Worm (Caenorhabditis elegans) whole organism, young adult: Measurements from ENCODE around the gene frg-1.

Source experiments
- B0019.2 ChIP-seq: fragments of 200-800 bp; sonication (Bioruptor generic); conservative IDR thresholded peaks from 2 replicates; pipeline ENCODE4 v1.3.6; 2022; ENCODE audit warnings: missing genetic modification reagents, missing genetic modification characterization, missing compliant biosample characterization
- B0336.3 ChIP-seq: fragments of 200-800 bp; sonication (Bioruptor generic); IDR thresholded peaks from 2 replicates; pipeline ENCODE4 v1.3.6; 2022; ENCODE audit warnings: missing genetic modification characterization, missing compliant biosample characterization
- F10E7.11 ChIP-seq: sonication (generic microtip); optimal IDR thresholded peaks from 2 replicates; lab custom pipeline; 2017; ENCODE audit warnings: mild to moderate bottlenecking, missing genetic modification characterization, moderate library complexity, missing compliant biosample characterization
- F22D6.2 ChIP-seq: sonication (generic microtip); optimal IDR thresholded peaks from 2 replicates; lab custom pipeline; 2016; ENCODE audit warnings: mild to moderate bottlenecking, missing genetic modification characterization, missing compliant biosample characterization
- F23B12.7 ChIP-seq: sonication (generic microtip); optimal IDR thresholded peaks from 2 replicates; lab custom pipeline; 2017; ENCODE audit warnings: missing genetic modification characterization, mild to moderate bottlenecking, missing compliant biosample characterization, antibody characterized with exemption, moderate library complexity; ENCODE audit not compliant: insufficient read depth
- F37B4.10 ChIP-seq: fragments of 200-800 bp; sonication (Bioruptor generic); IDR thresholded peaks from 2 replicates; pipeline ENCODE4 v1.3.6; 2022; ENCODE audit warnings: missing genetic modification characterization, missing compliant biosample characterization
- F49E8.2 ChIP-seq: sonication (generic microtip); optimal IDR thresholded peaks from 3 replicates; lab custom pipeline; 2017; ENCODE audit warnings: missing genetic modification characterization, mild to moderate bottlenecking, missing compliant biosample characterization, antibody characterized with exemption, moderate library complexity; ENCODE audit not compliant: insufficient read depth
- F52B5.7 ChIP-seq: sonication (generic microtip); optimal IDR thresholded peaks from 2 replicates; lab custom pipeline; 2016; ENCODE audit warnings: mild to moderate bottlenecking, missing genetic modification characterization, missing compliant biosample characterization
- T26A5.8 ChIP-seq: sonication (generic microtip); optimal IDR thresholded peaks from 2 replicates; lab custom pipeline; 2016; ENCODE audit warnings: missing genetic modification characterization, missing compliant biosample characterization
- Y56A3A.18 ChIP-seq: fragments of 200-800 bp; sonication (Bioruptor generic); IDR thresholded peaks from 2 replicates; pipeline ENCODE4 v1.3.6; 2022; ENCODE audit warnings: missing genetic modification reagents, missing genetic modification characterization, missing compliant biosample characterization
- Y67H2A.10 ChIP-seq: fragments of 200-800 bp; sonication (Bioruptor generic); conservative IDR thresholded peaks from 2 replicates; pipeline ENCODE4 v1.3.6; 2022; ENCODE audit warnings: missing genetic modification reagents, missing genetic modification characterization, missing compliant biosample characterization
- Y95B8A.8 ChIP-seq: fragments of 200-800 bp; sonication (Bioruptor generic); IDR thresholded peaks from 2 replicates; pipeline ENCODE4 v1.3.6; 2022; ENCODE audit warnings: missing genetic modification reagents, missing genetic modification characterization, missing compliant biosample characterization
- atf-7 ChIP-seq: sonication (generic microtip); optimal IDR thresholded peaks from 2 replicates; lab custom pipeline; 2017; ENCODE audit warnings: mild to moderate bottlenecking, missing genetic modification characterization, missing compliant biosample characterization
- attf-3 ChIP-seq: fragments of 200-800 bp; sonication (Bioruptor generic); conservative IDR thresholded peaks from 2 replicates; pipeline ENCODE4 v1.3.6; 2022; ENCODE audit warnings: missing genetic modification reagents, missing genetic modification characterization, missing compliant biosample characterization
- attf-6 ChIP-seq: fragments of 200-800 bp; sonication (Bioruptor generic); IDR thresholded peaks from 2 replicates; pipeline ENCODE4 v1.3.6; 2022; ENCODE audit warnings: missing genetic modification reagents, missing genetic modification characterization, missing compliant biosample characterization
- bed-2 ChIP-seq: fragments of 200-800 bp; sonication (Bioruptor generic); IDR thresholded peaks from 2 replicates; pipeline ENCODE4 v1.3.6; 2022; ENCODE audit warnings: missing genetic modification reagents, missing genetic modification characterization, missing compliant biosample characterization
- cebp-1 ChIP-seq, 2 experiments: fragments of 200-800 bp in 1 of 2; sonication (Bioruptor generic) in 1 of 2; sonication (generic microtip) in 1 of 2; IDR thresholded peaks in 1 of 2; optimal IDR thresholded peaks in 1 of 2; 2 replicates each; pipeline versions ENCODE4 v1.3.6 to Lab custom; 2017 to 2022; ENCODE audit warnings: missing compliant biosample characterization in 2 of 2, missing genetic modification characterization in 2 of 2, mild to moderate bottlenecking in 1 of 2, missing genetic modification reagents in 1 of 2, moderate library complexity in 1 of 2
- ceh-40 ChIP-seq: fragments of 200-800 bp; sonication (Bioruptor generic); IDR thresholded peaks from 2 replicates; pipeline ENCODE4 v1.3.6; 2022; ENCODE audit warnings: missing genetic modification characterization, missing compliant biosample characterization
- dox-1 ChIP-seq: fragments of 200-800 bp; sonication (Bioruptor generic); IDR thresholded peaks from 2 replicates; pipeline ENCODE4 v1.3.6; 2022; ENCODE audit warnings: missing genetic modification reagents, missing genetic modification characterization, missing compliant biosample characterization
- efl-1 ChIP-seq: fragments of 150-350 bp; optimal IDR thresholded peaks from 2 replicates; lab custom pipeline; 2014; ENCODE audit warnings: missing biosample characterization, missing genetic modification reagents, missing genetic modification characterization
- egl-18 ChIP-seq: fragments of 200-800 bp; sonication (Bioruptor generic); IDR thresholded peaks from 2 replicates; pipeline ENCODE4 v1.3.6; 2022; ENCODE audit warnings: missing genetic modification reagents, missing genetic modification characterization, missing compliant biosample characterization
- egrh-3 ChIP-seq: fragments of 200-800 bp; sonication (Bioruptor generic); IDR thresholded peaks from 2 replicates; pipeline ENCODE4 v1.3.6; 2022; ENCODE audit warnings: missing genetic modification reagents, missing genetic modification characterization, missing compliant biosample characterization
- ekl-4 ChIP-seq: fragments of 200-800 bp; sonication (Bioruptor generic); IDR thresholded peaks from 2 replicates; pipeline ENCODE4 v1.3.6; 2022; ENCODE audit warnings: missing genetic modification reagents, missing genetic modification characterization, missing compliant biosample characterization
- fkh-3 ChIP-seq: sonication (generic microtip); optimal IDR thresholded peaks from 2 replicates; lab custom pipeline; 2016; ENCODE audit warnings: mild to moderate bottlenecking, missing genetic modification characterization, missing compliant biosample characterization
- gei-17 ChIP-seq: fragments of 200-800 bp; sonication (Bioruptor generic); optimal IDR thresholded peaks from 2 replicates; lab custom pipeline; 2018; ENCODE audit warnings: mild to moderate bottlenecking, missing genetic modification characterization, missing compliant biosample characterization
- him-1 ChIP-seq: sonication (generic microtip); optimal IDR thresholded peaks from 2 replicates; lab custom pipeline; 2016; ENCODE audit warnings: missing genotype, missing genetic modification reagents, missing genetic modification characterization, missing compliant biosample characterization
- hlh-12 ChIP-seq: sonication (generic microtip); optimal IDR thresholded peaks from 2 replicates; lab custom pipeline; 2016; ENCODE audit warnings: missing genetic modification characterization, missing compliant biosample characterization
- hlh-26 ChIP-seq: fragments of 200-800 bp; sonication (Bioruptor generic); conservative IDR thresholded peaks from 2 replicates; pipeline ENCODE4 v1.3.6; 2022; ENCODE audit warnings: missing genetic modification reagents, missing genetic modification characterization, missing compliant biosample characterization
- hsf-1 ChIP-seq: fragments of 200-800 bp; sonication (Bioruptor generic); IDR thresholded peaks from 2 replicates; pipeline ENCODE4 v1.3.6; 2022; ENCODE audit warnings: missing genetic modification reagents, missing genetic modification characterization, missing compliant biosample characterization
- lag-1 ChIP-seq: fragments of 200-800 bp; sonication (Bioruptor generic); IDR thresholded peaks from 2 replicates; pipeline ENCODE4 v1.3.6; 2022; ENCODE audit warnings: missing genetic modification reagents, missing genetic modification characterization, missing compliant biosample characterization
- lin-35 ChIP-seq, 3 experiments: fragments of 150-350 bp in 2 of 3; sonication (generic microtip) in 1 of 3; optimal IDR thresholded peaks; 2 replicates each; lab custom pipeline; 2014 to 2018; ENCODE audit warnings: missing biosample characterization in 3 of 3, missing genetic modification characterization in 3 of 3, missing genetic modification reagents in 3 of 3
- madf-6 ChIP-seq: fragments of 200-800 bp; sonication (Bioruptor generic); IDR thresholded peaks from 2 replicates; pipeline ENCODE4 v1.3.6; 2022; ENCODE audit warnings: missing genetic modification reagents, missing genetic modification characterization, missing compliant biosample characterization
- mes-4 ChIP-seq: sonication (generic microtip); optimal IDR thresholded peaks from 2 replicates; lab custom pipeline; 2016; ENCODE audit warnings: missing genotype, missing genetic modification characterization, missing compliant biosample characterization
- nfya-1 ChIP-seq: sonication (generic microtip); optimal IDR thresholded peaks from 2 replicates; lab custom pipeline; 2017; ENCODE audit warnings: antibody characterized with exemption, missing compliant biosample characterization, missing genetic modification characterization, borderline replicate concordance; ENCODE audit not compliant: insufficient read depth
- repo-1 ChIP-seq: sonication (generic microtip); optimal IDR thresholded peaks from 2 replicates; lab custom pipeline; 2017; ENCODE audit warnings: mild to moderate bottlenecking, missing genetic modification characterization, missing compliant biosample characterization
- tbp1 ChIP-seq: fragments of 200-800 bp; sonication (Bioruptor generic); optimal IDR thresholded peaks from 2 replicates; lab custom pipeline; 2018; ENCODE audit warnings: mild to moderate bottlenecking, missing genetic modification characterization, missing compliant biosample characterization
- tlf-1 ChIP-seq: fragments of 200-800 bp; sonication (Bioruptor generic); optimal IDR thresholded peaks from 2 replicates; lab custom pipeline; 2018; ENCODE audit warnings: mild to moderate bottlenecking, missing genetic modification characterization, missing compliant biosample characterization
- unc-62 ChIP-seq: fragments of 150-350 bp; optimal IDR thresholded peaks from 2 replicates; lab custom pipeline; 2014; ENCODE audit warnings: missing biosample characterization, missing genetic modification reagents, missing genetic modification characterization
- zfh-2 ChIP-seq: fragments of 200-800 bp; sonication (Bioruptor generic); conservative IDR thresholded peaks from 2 replicates; pipeline ENCODE4 v1.3.6; 2022; ENCODE audit warnings: missing genetic modification reagents, missing genetic modification characterization, missing compliant biosample characterization

frg-1 gene

ce11 chrIII:13015754-13016317 lies 36.9 kb downstream of the frg-1 start (continued):
- TF ChIP-seq F52B5.7 (tag; lab: Kevin White, UChicago) = no peak
- peak; percentile 1 for TF ChIP-seq atf-7 (tag; lab: Kevin White, UChicago)
- no peak for TF ChIP-seq egl-18 (GFP tag; lab: Robert Waterston, UW)
- TF ChIP-seq Y67H2A.10 (GFP tag; lab: Robert Waterston, UW) = 0 out of 2 replicates have a peak, but pooled peaks have one; percentile 26
- TF ChIP-seq F22D6.2 (tag; lab: Kevin White, UChicago) = no peak
- TF ChIP-seq mes-4 = no peak
- TF ChIP-seq F23B12.7 = peak; percentile 71
- TF ChIP-seq cebp-1 (GFP tag; IDR thresholded peaks at IDR 0.05; lab: Robert Waterston, UW) = no peak
- TF ChIP-seq cebp-1 (tag; optimal IDR thresholded peaks at IDR 0.05; lab: Kevin White, UChicago) = peak; percentile 66
- TF ChIP-seq egrh-3 (GFP tag; lab: Robert Waterston, UW) = peak; percentile 44; the same call in 1 of the 2 replicates
- TF ChIP-seq T26A5.8 (tag; lab: Kevin White, UChicago) = no peak
- peak; percentile 33; the same call in 1 of the 2 replicates for TF ChIP-seq attf-3 (GFP tag; lab: Robert Waterston, UW)
- TF ChIP-seq madf-6 = peak; percentile 31; the same call in 1 of the 2 replicates
- TF ChIP-seq ekl-4 (GFP tag; lab: Robert Waterston, UW) = 0 out of 2 replicates have a peak, but pooled peaks have one; percentile 24
- no peak for TF ChIP-seq F37B4.10 (GFP tag; lab: Robert Waterston, UW)
- TF ChIP-seq B0019.2 = no peak
- no peak for TF ChIP-seq hlh-26 (GFP tag; lab: Robert Waterston, UW)
- TF ChIP-seq him-1 = peak; percentile 69

ce11 chrIII:13018619-13019018 lies 39.7 kb downstream of the frg-1 start, which contains the start of gene col-98:
TSS of gene col-98 (plus strand) at chrIII:13019008.
- TF ChIP-seq nfya-1 (tag; lab: Kevin White, UChicago) (no peak), tbp1 (GFP tag; lab: Kevin White, UChicago) (no peak), F49E8.2 (no peak)

ce11 chrIII:13019547-13020098 lies 40.7 kb downstream of the frg-1 start:
- TF ChIP-seq hlh-12 (tag; lab: Kevin White, UChicago) (no peak), attf-6 (GFP tag; lab: Robert Waterston, UW) (no peak), mes-4 (no peak), ceh-40 (no peak), hsf-1 (0 out of 2 replicates have a peak, but pooled peaks have one; percentile 36), lin-35 (GFP tag; optimal IDR thresholded peaks at IDR 0.05; lab: Kevin White, UChicago) (no peak), zfh-2 (GFP tag; lab: Robert Waterston, UW) (peak; percentile 95), dox-1 (GFP tag; lab: Robert Waterston, UW) (peak; percentile 52; the same call in 1 of the 2 replicates), hlh-26 (GFP tag; lab: Robert Waterston, UW) (no peak), egrh-3 (GFP tag; lab: Robert Waterston, UW) (peak; percentile 95)

ce11 chrIII:13020741-13021140 lies 41.8 kb downstream of the frg-1 start, which contains the start of gene cyp-13A11:
TSS of gene cyp-13A11 (plus strand) at chrIII:13021006.
- TF ChIP-seq lag-1 (GFP tag; lab: Robert Waterston, UW) (no peak), gei-17 (GFP tag; lab: Kevin White, UChicago) (no peak), Y56A3A.18 (GFP tag; lab: Robert Waterston, UW) (no peak), F37B4.10 (GFP tag; lab: Robert Waterston, UW) (no peak), B0336.3 (GFP tag; lab: Robert Waterston, UW) (no peak), F10E7.11 (tag; lab: Kevin White, UChicago) (no peak), ekl-4 (GFP tag; lab: Robert Waterston, UW) (no peak), hlh-12 (tag; lab: Kevin White, UChicago) (no peak), tlf-1 (GFP tag; lab: Kevin White, UChicago) (no peak), fkh-3 (tag; lab: Kevin White, UChicago) (no peak), tbp1 (GFP tag; lab: Kevin White, UChicago) (no peak), efl-1 (GFP tag; lab: Kevin White, UChicago) (no peak), unc-62 (GFP tag; lab: Kevin White, UChicago) (no peak), Y95B8A.8 (GFP tag; lab: Robert Waterston, UW) (no peak), bed-2 (GFP tag; lab: Robert Waterston, UW) (no peak), repo-1 (tag; lab: Kevin White, UChicago) (no peak)
